Worm (Caenorhabditis elegans) whole organism, midembryonic: ENCODE data around the gene cash-1.

ENCODE experiments used
- cog-1 ChIP-seq: sonication (generic microtip); optimal IDR thresholded peaks from 2 replicates; lab custom pipeline; 2016; ENCODE audit warnings: missing genetic modification characterization, missing compliant biosample characterization
- flt-1 ChIP-seq: fragments of 200-800 bp; sonication (Bioruptor generic); IDR thresholded peaks from 2 replicates; pipeline ENCODE4 v1.3.6; 2022; ENCODE audit warnings: missing genetic modification characterization, missing compliant biosample characterization
- klf-2 ChIP-seq: fragments of 200-800 bp; sonication (Bioruptor generic); conservative IDR thresholded peaks from 2 replicates; pipeline ENCODE4 v1.3.6; 2022; ENCODE audit warnings: missing genetic modification reagents, missing genetic modification characterization, missing compliant biosample characterization
- med-1 ChIP-seq: sonication (generic microtip); optimal IDR thresholded peaks from 2 replicates; lab custom pipeline; 2017; ENCODE audit warnings: missing genetic modification characterization, mild to moderate bottlenecking, missing compliant biosample characterization, antibody characterized with exemption, missing genetic modification reagents; ENCODE audit not compliant: insufficient read depth
- ref-1 ChIP-seq: fragments of 200-800 bp; sonication (Bioruptor generic); conservative IDR thresholded peaks from 2 replicates; pipeline ENCODE4 v1.3.6; 2022; ENCODE audit warnings: missing genetic modification reagents, missing genetic modification characterization, missing compliant biosample characterization
- ztf-29 ChIP-seq: fragments of 200-800 bp; sonication (Bioruptor generic); IDR thresholded peaks from 2 replicates; pipeline ENCODE4 v1.3.6; 2022; ENCODE audit warnings: missing genetic modification reagents, missing genetic modification characterization, missing compliant biosample characterization

ce11 chrV:10414610-10415009 lies 52.5 kb downstream of the cash-1 start, which contains the start of gene F15H10.9:
- TF ChIP-seq cog-1 (tag; lab: Kevin White, UChicago) = no peak
- no peak for TF ChIP-seq ref-1 (GFP tag; lab: Robert Waterston, UW)
- no peak for TF ChIP-seq med-1 (GFP tag; lab: Kevin White, UChicago)
- TF ChIP-seq klf-2 (GFP tag; lab: Robert Waterston, UW) = no peak
- no peak for TF ChIP-seq flt-1 (GFP tag; lab: Robert Waterston, UW)
- no peak for TF ChIP-seq ztf-29 (GFP tag; lab: Robert Waterston, UW)
